Worm (Caenorhabditis elegans): ENCODE results near the gene nhr-42.

The nhr-42 gene

ce11 chrV:6993999-6994398, 4.6 kb upstream of the nhr-42 start:
- TF ChIP-seq cnd-1 (tag; optimal IDR thresholded peaks at IDR 0.05) (no peak), flh-1 (GFP tag; optimal IDR thresholded peaks at IDR 0.05) (no peak), lin-13 (tag; optimal IDR thresholded peaks at IDR 0.05) (no peak), bed-3 (GFP tag; optimal IDR thresholded peaks at IDR 0.05) (no peak), nhr-28 (tag; optimal IDR thresholded peaks at IDR 0.05) (no peak), nhr-76 (tag; optimal IDR thresholded peaks at IDR 0.05) (no peak), nhr-2 (tag; optimal IDR thresholded peaks at IDR 0.05) (no peak), ceh-83 (GFP tag; optimal IDR thresholded peaks at IDR 0.05) (no peak), ztf-11 (tag; optimal IDR thresholded peaks at IDR 0.05) (no peak), sem-2 (GFP tag; optimal IDR thresholded peaks at IDR 0.05) (no peak), zip-8 (tag; optimal IDR thresholded peaks at IDR 0.05) (no peak), mls-2 (tag; optimal IDR thresholded peaks at IDR 0.05) (no peak), hlh-1 (tag; optimal IDR thresholded peaks at IDR 0.05) (no peak)

- TF ChIP-seq zip-8 (tag; optimal IDR thresholded peaks at IDR 0.05) (peak; percentile 22), nhr-76 (tag; optimal IDR thresholded peaks at IDR 0.05) (no peak), ztf-11 (tag; optimal IDR thresholded peaks at IDR 0.05) (no peak)
Measured at ce11 chrV:6997041-6997552, 1.5 kb upstream of the nhr-42 start, which contains the start of gene nhr-107. Gene nhr-107, minus strand, starts transcription at chrV:6997091.

- TF ChIP-seq zip-8 (tag; optimal IDR thresholded peaks at IDR 0.05): peak; percentile 71
- TF ChIP-seq blmp-1 (tag; optimal IDR thresholded peaks at IDR 0.05): no peak
Measured at ce11 chrV:7000734-7001133, 2.1 kb downstream of the nhr-42 start.

- TF ChIP-seq pha-4 (tag; optimal IDR thresholded peaks at IDR 0.05) (no peak), bed-3 (GFP tag; optimal IDR thresholded peaks at IDR 0.05) (no peak), zip-8 (tag; optimal IDR thresholded peaks at IDR 0.05) (no peak), nhr-237 (tag; optimal IDR thresholded peaks at IDR 0.05) (no peak), lin-13 (tag; optimal IDR thresholded peaks at IDR 0.05) (no peak), ztf-11 (tag; optimal IDR thresholded peaks at IDR 0.05) (no peak), nhr-2 (tag; optimal IDR thresholded peaks at IDR 0.05) (no peak), M03D4.4 (tag; optimal IDR thresholded peaks at IDR 0.05) (no peak), lin-32 (GFP tag; optimal IDR thresholded peaks at IDR 0.05) (no peak), lsy-2 (tag; optimal IDR thresholded peaks at IDR 0.05) (no peak), mab-5 (tag; optimal IDR thresholded peaks at IDR 0.05) (no peak), flh-1 (GFP tag; optimal IDR thresholded peaks at IDR 0.05) (no peak), nhr-76 (tag; optimal IDR thresholded peaks at IDR 0.05) (no peak), ces-1 (GFP tag; optimal IDR thresholded peaks at IDR 0.05) (no peak), snpc-4 (tag; optimal IDR thresholded peaks at IDR 0.05) (no peak), tbx-8 (GFP tag; optimal IDR thresholded peaks at IDR 0.05) (no peak), blmp-1 (tag; optimal IDR thresholded peaks at IDR 0.05) (no peak)
Measured at ce11 chrV:7003850-7004249, 5.2 kb downstream of the nhr-42 start, which contains the start of gene srab-4. Gene srab-4, plus strand, starts transcription at chrV:7004150.

ce11 chrV:7005964-7006363, 7.3 kb downstream of the nhr-42 start, which contains the start of gene spig-10:
Gene spig-10, plus strand, starts transcription at chrV:7006264.
- TF ChIP-seq unc-120 (tag; optimal IDR thresholded peaks at IDR 0.05; ENCODE audit: poor library complexity, severe bottlenecking) (no peak), ztf-11 (tag; optimal IDR thresholded peaks at IDR 0.05) (no peak), lsy-2 (tag; optimal IDR thresholded peaks at IDR 0.05) (no peak), elt-1 (tag; optimal IDR thresholded peaks at IDR 0.05; ENCODE audit: borderline replicate concordance, insufficient read depth) (no peak), ces-1 (GFP tag; optimal IDR thresholded peaks at IDR 0.05) (no peak), flh-1 (GFP tag; optimal IDR thresholded peaks at IDR 0.05) (no peak), M03D4.4 (tag; optimal IDR thresholded peaks at IDR 0.05) (no peak), lin-32 (GFP tag; optimal IDR thresholded peaks at IDR 0.05) (no peak), nhr-237 (tag; optimal IDR thresholded peaks at IDR 0.05) (no peak), mls-2 (tag; optimal IDR thresholded peaks at IDR 0.05) (no peak), zip-8 (tag; optimal IDR thresholded peaks at IDR 0.05) (no peak), lin-13 (tag; optimal IDR thresholded peaks at IDR 0.05) (no peak), ceh-43 (GFP tag; optimal IDR thresholded peaks at IDR 0.05) (no peak), blmp-1 (tag; optimal IDR thresholded peaks at IDR 0.05) (no peak), drap-1 (GFP tag; optimal IDR thresholded peaks at IDR 0.05) (no peak), unc-62 (GFP tag; optimal IDR thresholded peaks at IDR 0.05) (no peak), pha-4 (tag; optimal IDR thresholded peaks at IDR 0.05) (no peak), nhr-12 (tag; optimal IDR thresholded peaks at IDR 0.05) (no peak)

ce11 chrV:7007307-7007706, 8.7 kb downstream of the nhr-42 start, which contains the start of gene drd-10:
Gene drd-10, plus strand, starts transcription at chrV:7007607.
- TF ChIP-seq flh-1 (GFP tag; optimal IDR thresholded peaks at IDR 0.05) (no peak), ceh-83 (GFP tag; optimal IDR thresholded peaks at IDR 0.05) (no peak), ham-2 (GFP tag; optimal IDR thresholded peaks at IDR 0.05) (no peak), tbx-8 (GFP tag; optimal IDR thresholded peaks at IDR 0.05) (no peak), ces-1 (GFP tag; optimal IDR thresholded peaks at IDR 0.05) (no peak), elt-3 (tag; optimal IDR thresholded peaks at IDR 0.05) (no peak), bed-3 (GFP tag; optimal IDR thresholded peaks at IDR 0.05) (no peak), nhr-28 (tag; optimal IDR thresholded peaks at IDR 0.05) (no peak), mls-2 (tag; optimal IDR thresholded peaks at IDR 0.05) (no peak), ztf-11 (tag; optimal IDR thresholded peaks at IDR 0.05) (no peak), elt-1 (tag; optimal IDR thresholded peaks at IDR 0.05; ENCODE audit: borderline replicate concordance, insufficient read depth) (no peak), lsy-2 (tag; optimal IDR thresholded peaks at IDR 0.05) (no peak), ceh-43 (GFP tag; optimal IDR thresholded peaks at IDR 0.05) (no peak), nhr-237 (tag; optimal IDR thresholded peaks at IDR 0.05) (no peak), ceh-39 (tag; optimal IDR thresholded peaks at IDR 0.05) (no peak), nhr-12 (tag; optimal IDR thresholded peaks at IDR 0.05) (no peak)

Data from whole organism, mixed stage, embryonic.